Worm (Caenorhabditis elegans) whole organism, late embryonic: Measurements from ENCODE around the gene ZK1127.5.

ENCODE experiments used
- C38D4.7 ChIP-seq: fragments of 200-800 bp; sonication (Bioruptor generic); optimal IDR thresholded peaks from 2 replicates; lab custom pipeline; 2018; ENCODE audit warnings: mild to moderate bottlenecking, missing genetic modification characterization, moderate library complexity, missing compliant biosample characterization
- ceh-31 ChIP-seq: sonication (generic microtip); optimal IDR thresholded peaks from 2 replicates; lab custom pipeline; 2016; ENCODE audit warnings: missing genetic modification characterization, missing compliant biosample characterization
- dmd-4 ChIP-seq: sonication (generic microtip); optimal IDR thresholded peaks from 2 replicates; lab custom pipeline; 2016; ENCODE audit warnings: borderline replicate concordance, missing genetic modification characterization, missing compliant biosample characterization
- hlh-6 ChIP-seq: sonication (generic microtip); optimal IDR thresholded peaks from 2 replicates; lab custom pipeline; 2016; ENCODE audit warnings: missing genotype, missing genetic modification characterization, missing compliant biosample characterization
- unc-86 ChIP-seq: sonication (generic microtip); optimal IDR thresholded peaks from 2 replicates; lab custom pipeline; 2016; ENCODE audit warnings: missing genetic modification characterization, missing compliant biosample characterization

DNA sequence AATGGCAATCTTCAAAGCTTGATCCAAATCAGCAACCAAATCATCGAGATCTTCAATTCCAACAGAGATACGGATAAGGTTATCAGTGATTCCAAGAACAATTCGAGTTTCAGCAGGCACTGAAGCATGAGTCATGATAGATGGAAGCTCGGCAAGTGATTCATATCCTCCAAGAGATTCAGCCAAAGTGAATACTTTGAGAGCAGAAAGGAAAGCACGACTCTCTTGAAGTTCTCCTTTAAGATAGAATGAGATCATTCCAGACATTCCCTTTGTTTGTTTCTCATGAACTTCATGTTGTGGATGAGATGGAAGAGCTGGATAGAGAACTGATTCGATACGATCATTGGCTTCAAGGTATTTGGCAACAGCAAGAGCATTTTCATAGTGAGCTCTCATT is 5.9 kb downstream of the ZK1127.5 start:
- TF ChIP-seq unc-86 (tag; lab: Kevin White, UChicago) (no peak), dmd-4 (tag; lab: Kevin White, UChicago) (no peak), hlh-6 (tag; lab: Kevin White, UChicago) (no peak), ceh-31 (no peak), C38D4.7 (GFP tag; lab: Kevin White, UChicago) (no peak)
